Worm (Caenorhabditis elegans) whole organism, mixed stage, embryonic: Measurements from ENCODE around the gene lgg-3.

ENCODE experiments used
- M03D4.4 ChIP-seq: sonication (generic microtip); optimal IDR thresholded peaks from 2 replicates; lab custom pipeline; 2017; ENCODE audit warnings: mild to moderate bottlenecking, missing genetic modification characterization, missing compliant biosample characterization
- bed-3 ChIP-seq: fragments of 200-800 bp; sonication (Bioruptor generic); optimal IDR thresholded peaks from 3 replicates; lab custom pipeline; 2018; ENCODE audit warnings: mild to moderate bottlenecking, missing genetic modification characterization, moderate library complexity, missing compliant biosample characterization
- blmp-1 ChIP-seq: fragments of 150-350 bp; optimal IDR thresholded peaks from 2 replicates; lab custom pipeline; 2014; ENCODE audit warnings: missing biosample characterization, missing genetic modification characterization
- ceh-43 ChIP-seq: fragments of 200-800 bp; sonication (Bioruptor generic); optimal IDR thresholded peaks from 2 replicates; lab custom pipeline; 2018; ENCODE audit warnings: mild to moderate bottlenecking, missing genetic modification characterization, moderate library complexity, missing compliant biosample characterization
- ceh-83 ChIP-seq: fragments of 200-800 bp; sonication (Bioruptor generic); optimal IDR thresholded peaks from 2 replicates; lab custom pipeline; 2018; ENCODE audit warnings: mild to moderate bottlenecking, missing genetic modification characterization, missing compliant biosample characterization
- ces-1 ChIP-seq: fragments of 150-350 bp; optimal IDR thresholded peaks from 2 replicates; lab custom pipeline; 2014; ENCODE audit warnings: missing biosample characterization, missing genetic modification reagents, missing genetic modification characterization
- cnd-1 ChIP-seq: fragments of 200-800 bp; sonication (Bioruptor generic); optimal IDR thresholded peaks from 2 replicates; lab custom pipeline; 2018; ENCODE audit warnings: mild to moderate bottlenecking, missing genetic modification characterization, missing compliant biosample characterization
- drap-1 ChIP-seq: fragments of 200-800 bp; sonication (Bioruptor generic); optimal IDR thresholded peaks from 3 replicates; lab custom pipeline; 2018; ENCODE audit warnings: mild to moderate bottlenecking, missing genetic modification characterization, missing compliant biosample characterization
- elt-1 ChIP-seq: sonication (generic microtip); optimal IDR thresholded peaks from 2 replicates; lab custom pipeline; 2017; ENCODE audit warnings: missing genetic modification characterization, mild to moderate bottlenecking, missing compliant biosample characterization, antibody characterized with exemption, moderate library complexity, borderline replicate concordance; ENCODE audit not compliant: insufficient read depth
- elt-3 ChIP-seq: fragments of 150-350 bp; optimal IDR thresholded peaks from 2 replicates; lab custom pipeline; 2014; ENCODE audit warnings: missing biosample characterization, missing genetic modification characterization
- flh-1 ChIP-seq: fragments of 200-800 bp; sonication (Bioruptor generic); optimal IDR thresholded peaks from 2 replicates; lab custom pipeline; 2018; ENCODE audit warnings: mild to moderate bottlenecking, missing genetic modification characterization, moderate library complexity, missing compliant biosample characterization
- ham-2 ChIP-seq: fragments of 200-800 bp; sonication (Bioruptor generic); optimal IDR thresholded peaks from 2 replicates; lab custom pipeline; 2018; ENCODE audit warnings: mild to moderate bottlenecking, missing genetic modification characterization, missing compliant biosample characterization
- hlh-1 ChIP-seq: fragments of 150-350 bp; optimal IDR thresholded peaks from 2 replicates; lab custom pipeline; 2014; ENCODE audit warnings: missing biosample characterization, missing genetic modification reagents, missing genetic modification characterization
- lin-13 ChIP-seq: fragments of 150-350 bp; optimal IDR thresholded peaks from 2 replicates; lab custom pipeline; 2014; ENCODE audit warnings: missing biosample characterization, missing genetic modification characterization
- lin-32 ChIP-seq: fragments of 200-800 bp; sonication (Bioruptor generic); optimal IDR thresholded peaks from 2 replicates; lab custom pipeline; 2018; ENCODE audit warnings: mild to moderate bottlenecking, missing genetic modification characterization, missing compliant biosample characterization
- lsy-2 ChIP-seq: fragments of 150-350 bp; optimal IDR thresholded peaks from 2 replicates; lab custom pipeline; 2014; ENCODE audit warnings: missing biosample characterization, missing genetic modification characterization
- mab-5 ChIP-seq: fragments of 150-350 bp; optimal IDR thresholded peaks from 2 replicates; lab custom pipeline; 2014; ENCODE audit warnings: missing biosample characterization, missing genetic modification characterization
- mep-1 ChIP-seq: fragments of 150-350 bp; optimal IDR thresholded peaks from 2 replicates; lab custom pipeline; 2017; ENCODE audit warnings: missing biosample characterization, missing genetic modification reagents, missing genetic modification characterization, inconsistent platforms
- nhr-12 ChIP-seq: fragments of 150-350 bp; optimal IDR thresholded peaks from 2 replicates; lab custom pipeline; 2014; ENCODE audit warnings: missing biosample characterization, missing genetic modification characterization
- nhr-2 ChIP-seq: fragments of 150-350 bp; optimal IDR thresholded peaks from 2 replicates; lab custom pipeline; 2014; ENCODE audit warnings: missing biosample characterization, missing genetic modification characterization
- nhr-237 ChIP-seq: fragments of 150-350 bp; optimal IDR thresholded peaks from 2 replicates; lab custom pipeline; 2014; ENCODE audit warnings: missing biosample characterization, missing genetic modification characterization
- nhr-28 ChIP-seq: fragments of 150-350 bp; optimal IDR thresholded peaks from 2 replicates; lab custom pipeline; 2014; ENCODE audit warnings: missing biosample characterization, missing genetic modification characterization
- nhr-76 ChIP-seq: sonication (generic microtip); optimal IDR thresholded peaks from 2 replicates; lab custom pipeline; 2017; ENCODE audit warnings: missing biosample characterization, missing genetic modification characterization
- pha-4 ChIP-seq: fragments of 150-350 bp; optimal IDR thresholded peaks from 2 replicates; lab custom pipeline; 2018; ENCODE audit warnings: missing biosample characterization, missing genetic modification reagents, missing genetic modification characterization
- sem-2 ChIP-seq: fragments of 200-800 bp; sonication (Bioruptor generic); optimal IDR thresholded peaks from 2 replicates; lab custom pipeline; 2018; ENCODE audit warnings: mild to moderate bottlenecking, missing genetic modification characterization, missing compliant biosample characterization
- snpc-4 ChIP-seq: fragments of 150-350 bp; optimal IDR thresholded peaks from 2 replicates; lab custom pipeline; 2014; ENCODE audit warnings: missing biosample characterization, missing genetic modification characterization
- tbx-8 ChIP-seq: fragments of 200-800 bp; sonication (Bioruptor generic); optimal IDR thresholded peaks from 2 replicates; lab custom pipeline; 2018; ENCODE audit warnings: mild to moderate bottlenecking, missing genetic modification characterization, moderate library complexity, missing compliant biosample characterization
- unc-120 ChIP-seq: sonication (generic microtip); optimal IDR thresholded peaks from 2 replicates; lab custom pipeline; 2017; ENCODE audit warnings: missing genetic modification characterization, missing compliant biosample characterization; ENCODE audit not compliant: poor library complexity, severe bottlenecking
- unc-39 ChIP-seq: fragments of 150-350 bp; optimal IDR thresholded peaks from 2 replicates; lab custom pipeline; 2014; ENCODE audit warnings: missing biosample characterization, missing genetic modification characterization
- unc-62 ChIP-seq: fragments of 150-350 bp; optimal IDR thresholded peaks from 2 replicates; lab custom pipeline; 2014; ENCODE audit warnings: missing biosample characterization, missing genetic modification reagents, missing genetic modification characterization
- zip-8 ChIP-seq: fragments of 150-350 bp; optimal IDR thresholded peaks from 2 replicates; lab custom pipeline; 2014; ENCODE audit warnings: missing biosample characterization, missing genetic modification characterization
- ztf-11 ChIP-seq: fragments of 150-350 bp; optimal IDR thresholded peaks from 2 replicates; lab custom pipeline; 2014; ENCODE audit warnings: missing biosample characterization, missing genetic modification characterization

Gene lgg-3

ce11 chrIII:5697963-5698730, at the start of gene lgg-3, which contains the start of gene rgs-5:
lgg-3 (minus strand) TSS chrIII:5698013.
rgs-5 (plus strand) TSS chrIII:5698555.
- TF ChIP-seq zip-8: no peak
- TF ChIP-seq elt-1 (tag; lab: Kevin White, UChicago): no peak
- peak; percentile 34 for TF ChIP-seq hlh-1 (tag; lab: Kevin White, UChicago)
- no peak for TF ChIP-seq elt-3 (tag; lab: Kevin White, UChicago)
- no peak for TF ChIP-seq unc-62 (GFP tag; lab: Kevin White, UChicago)
- no peak for TF ChIP-seq unc-120 (tag; lab: Kevin White, UChicago)
- TF ChIP-seq cnd-1 (tag; lab: Kevin White, UChicago): no peak
- TF ChIP-seq lin-32: no peak
- no peak for TF ChIP-seq lin-13 (tag; lab: Kevin White, UChicago)
- no peak for TF ChIP-seq bed-3 (GFP tag; lab: Kevin White, UChicago)
- no peak for TF ChIP-seq drap-1 (GFP tag; lab: Kevin White, UChicago)
- peak; percentile 34 for TF ChIP-seq ces-1
- TF ChIP-seq mep-1 (tag; lab: Kevin White, UChicago): peak; percentile 64
- TF ChIP-seq ztf-11 (tag; lab: Kevin White, UChicago): no peak
- no peak for TF ChIP-seq nhr-237
- TF ChIP-seq M03D4.4: no peak
- no peak for TF ChIP-seq ham-2 (GFP tag; lab: Kevin White, UChicago)
- TF ChIP-seq pha-4 (tag; lab: Kevin White, UChicago): no peak
- no peak for TF ChIP-seq nhr-2 (tag; lab: Kevin White, UChicago)
- peak; percentile 31 for TF ChIP-seq lsy-2
- TF ChIP-seq nhr-28 (tag; lab: Kevin White, UChicago): no peak

DNA sequence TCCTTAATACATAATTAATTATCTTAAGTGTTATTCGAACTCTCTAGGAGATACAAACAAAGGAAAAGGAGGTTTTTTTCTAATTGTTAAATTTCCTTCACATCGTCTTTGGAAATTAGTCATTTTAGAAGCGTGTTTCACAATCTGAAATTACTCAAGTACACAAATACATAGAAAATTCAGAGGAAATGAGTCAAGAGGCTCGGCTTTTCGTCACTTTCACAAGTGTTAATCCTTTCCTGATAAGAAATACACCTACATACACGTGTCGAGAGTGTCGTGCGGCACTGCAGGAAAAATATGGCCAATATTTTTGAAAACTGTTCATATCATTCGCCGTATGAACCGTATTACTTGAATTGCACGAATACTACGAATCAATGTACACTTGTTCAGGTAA, 49.4 kb upstream of the lgg-3 start, which contains the start of gene B0244.4:
Gene B0244.4 (plus strand): TSS at position 301 of the 400 bp plus-strand sequence.
- no peak for TF ChIP-seq blmp-1
- TF ChIP-seq pha-4 (tag; lab: Kevin White, UChicago): no peak
- no peak for TF ChIP-seq nhr-12 (tag; lab: Kevin White, UChicago)
- TF ChIP-seq unc-62 (GFP tag; lab: Kevin White, UChicago): no peak
- no peak for TF ChIP-seq sem-2 (GFP tag; lab: Kevin White, UChicago)
- no peak for TF ChIP-seq ceh-43 (GFP tag; lab: Kevin White, UChicago)

ce11 chrIII:5744579-5744978, 46.8 kb upstream of the lgg-3 start, which contains the start of gene B0244.5:
B0244.5 (plus strand) TSS chrIII:5744879.
- TF ChIP-seq ceh-83 (no peak), nhr-237 (no peak), bed-3 (GFP tag; lab: Kevin White, UChicago) (no peak), ham-2 (GFP tag; lab: Kevin White, UChicago) (no peak), unc-39 (no peak), blmp-1 (no peak), nhr-76 (no peak), mab-5 (tag; lab: Kevin White, UChicago) (no peak), unc-62 (GFP tag; lab: Kevin White, UChicago) (no peak), flh-1 (no peak), M03D4.4 (no peak), lin-13 (tag; lab: Kevin White, UChicago) (no peak), zip-8 (no peak), mep-1 (tag; lab: Kevin White, UChicago) (no peak), elt-3 (tag; lab: Kevin White, UChicago) (no peak), ceh-43 (GFP tag; lab: Kevin White, UChicago) (no peak), ztf-11 (tag; lab: Kevin White, UChicago) (no peak), nhr-28 (tag; lab: Kevin White, UChicago) (no peak)
- TF ChIP-seq, all 35 proteins: peak for 0

- TF ChIP-seq mab-5 (tag; lab: Kevin White, UChicago) (no peak), elt-1 (tag; lab: Kevin White, UChicago) (no peak), nhr-2 (tag; lab: Kevin White, UChicago) (no peak), ham-2 (GFP tag; lab: Kevin White, UChicago) (no peak), nhr-28 (tag; lab: Kevin White, UChicago) (no peak), sem-2 (GFP tag; lab: Kevin White, UChicago) (no peak), tbx-8 (no peak), unc-39 (no peak), cnd-1 (tag; lab: Kevin White, UChicago) (no peak), drap-1 (GFP tag; lab: Kevin White, UChicago) (no peak), nhr-12 (tag; lab: Kevin White, UChicago) (no peak), nhr-76 (no peak), snpc-4 (tag; lab: Kevin White, UChicago) (no peak), ztf-11 (tag; lab: Kevin White, UChicago) (no peak), lin-13 (tag; lab: Kevin White, UChicago) (no peak)
These were observed 45.3 kb upstream of the lgg-3 start, which contains the start of gene B0244.15 for ce11 chrIII:5743084-5743483. B0244.15 (plus strand) TSS chrIII:5743384.
